Worm (Caenorhabditis elegans): Measurements from ENCODE around the gene Y82E9BL.5.

DNA sequence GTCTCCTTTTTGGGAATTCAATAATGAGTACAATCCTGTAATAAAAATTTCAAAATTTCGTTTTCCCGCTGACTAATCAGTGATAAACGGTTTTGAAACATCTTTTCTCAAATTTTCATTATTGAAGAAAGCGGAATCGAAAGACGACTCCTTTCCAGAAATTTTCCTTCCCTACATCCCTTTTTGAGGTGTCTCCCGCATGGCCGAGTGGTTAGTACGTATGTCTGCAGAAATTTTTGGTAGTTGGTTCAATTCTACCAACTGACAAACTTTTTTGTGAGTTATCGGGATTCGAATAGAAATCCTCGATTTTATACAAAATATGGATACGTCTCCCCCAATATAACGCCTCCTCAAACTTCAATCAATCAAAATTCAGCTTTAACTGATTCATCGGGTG is 7.1 kb upstream of the Y82E9BL.5 start:
- TF ChIP-seq nhr-10 (tag; optimal IDR thresholded peaks at IDR 0.05) (no peak), nhr-23 (tag; optimal IDR thresholded peaks at IDR 0.05) (no peak), alr-1 (tag; optimal IDR thresholded peaks at IDR 0.05) (no peak)
